Fruit fly (Drosophila melanogaster) whole organism, wandering third instar larva: ENCODE measurements around the gene Rac2.

Source experiments
- Abd-B ChIP-seq: fragments of >200 bp; optimal IDR thresholded peaks from 2 replicates; lab custom pipeline; 2017; ENCODE audit warnings: missing biosample characterization, missing genetic modification characterization
- CG9705 ChIP-seq: fragments of 200-800 bp; sonication (Bioruptor generic); optimal IDR thresholded peaks from 2 replicates; lab custom pipeline; 2018; ENCODE audit warnings: missing biosample characterization, mild to moderate bottlenecking, missing genetic modification characterization
- CrebA ChIP-seq: fragments of 200-800 bp; sonication (Bioruptor generic); optimal IDR thresholded peaks from 2 replicates; lab custom pipeline; 2016; ENCODE audit warnings: missing biosample characterization, mild to moderate bottlenecking, missing genetic modification characterization, borderline replicate concordance
- Dfd ChIP-seq: fragments of >200 bp; optimal IDR thresholded peaks from 2 replicates; lab custom pipeline; 2017; ENCODE audit warnings: missing biosample characterization, missing genetic modification characterization
- GATAd ChIP-seq: sonication (Bioruptor generic); optimal IDR thresholded peaks from 2 replicates; lab custom pipeline; 2016; ENCODE audit warnings: missing biosample characterization, missing genetic modification characterization
- HLH106 ChIP-seq: fragments of 200-800 bp; optimal IDR thresholded peaks from 3 replicates; lab custom pipeline; 2019; ENCODE audit warnings: missing biosample characterization, mild to moderate bottlenecking, missing genetic modification characterization, moderate library complexity
- Hnf4 ChIP-seq: fragments of 200-800 bp; sonication (Bioruptor generic); optimal IDR thresholded peaks from 2 replicates; lab custom pipeline; 2016; ENCODE audit warnings: missing biosample characterization, mild to moderate bottlenecking, missing genetic modification characterization
- Hr78 ChIP-seq: fragments of >200 bp; optimal IDR thresholded peaks from 2 replicates; lab custom pipeline; 2017; ENCODE audit warnings: missing biosample characterization, missing genetic modification characterization
- Mio ChIP-seq: sonication (Bioruptor generic); optimal IDR thresholded peaks from 2 replicates; lab custom pipeline; 2016; ENCODE audit warnings: missing biosample characterization, missing genetic modification characterization
- OdsH ChIP-seq: fragments of 200-800 bp; sonication (Bioruptor generic); optimal IDR thresholded peaks from 2 replicates; lab custom pipeline; 2016; ENCODE audit warnings: missing biosample characterization, mild to moderate bottlenecking, missing genetic modification characterization
- Rel ChIP-seq, 2 experiments: fragments of 200-800 bp; sonication (Bioruptor generic) in 1 of 2; optimal IDR thresholded peaks; 2 replicates in 1 of 2; 3 replicates in 1 of 2; lab custom pipeline; 2016 to 2019; ENCODE audit warnings: mild to moderate bottlenecking in 2 of 2, missing biosample characterization in 2 of 2, missing genetic modification characterization in 2 of 2, moderate library complexity in 1 of 2
- br ChIP-seq: fragments of 200-800 bp; sonication (Bioruptor generic); optimal IDR thresholded peaks from 2 replicates; lab custom pipeline; 2016; ENCODE audit warnings: missing biosample characterization, missing genetic modification characterization
- dl ChIP-seq, 2 experiments: fragments of 175-275, 200-275 bp in 1 of 2; fragments of 200-275 bp in 1 of 2; sonication (Bioruptor generic); optimal IDR thresholded peaks; lab custom pipeline; 2018; ENCODE audit warnings: mild to moderate bottlenecking in 2 of 2, missing biosample characterization in 2 of 2, missing genetic modification characterization in 2 of 2, moderate library complexity in 2 of 2; ENCODE audit not compliant: partially characterized antibody in 2 of 2, insufficient read depth in 1 of 2
- dmrt93B ChIP-seq: fragments of 200-800 bp; sonication (Bioruptor generic); optimal IDR thresholded peaks from 2 replicates; lab custom pipeline; 2018; ENCODE audit warnings: missing biosample characterization, mild to moderate bottlenecking, missing genetic modification characterization
- ey ChIP-seq: fragments of 200-800 bp; sonication (Bioruptor generic); optimal IDR thresholded peaks from 2 replicates; lab custom pipeline; 2016; ENCODE audit warnings: missing biosample characterization, missing genetic modification characterization
- foxo ChIP-seq, 2 experiments: fragments of 200-800 bp; sonication (Bioruptor generic); optimal IDR thresholded peaks; 2 replicates in 1 of 2; 3 replicates in 1 of 2; lab custom pipeline; 2016 to 2017; ENCODE audit warnings: missing biosample characterization in 2 of 2, missing genetic modification characterization in 2 of 2
- fru ChIP-seq: fragments of 200-800 bp; sonication (Bioruptor generic); optimal IDR thresholded peaks from 3 replicates; lab custom pipeline; 2016; ENCODE audit warnings: missing biosample characterization, mild to moderate bottlenecking, missing genetic modification characterization
- h ChIP-seq: fragments of 200-800 bp; sonication (Bioruptor generic); optimal IDR thresholded peaks from 3 replicates; lab custom pipeline; 2016; ENCODE audit warnings: missing biosample characterization, mild to moderate bottlenecking, missing genetic modification characterization
- jim ChIP-seq: fragments of 175-275, 200-325 bp; sonication (Bioruptor generic); optimal IDR thresholded peaks from 2 replicates; lab custom pipeline; 2016; ENCODE audit warnings: missing biosample characterization, mild to moderate bottlenecking, missing genetic modification characterization
- rgr ChIP-seq: fragments of 200-800 bp; sonication (Bioruptor generic); optimal IDR thresholded peaks from 3 replicates; lab custom pipeline; 2016; ENCODE audit warnings: missing biosample characterization, mild to moderate bottlenecking, missing genetic modification characterization
- sage ChIP-seq: fragments of 200-800 bp; sonication (Bioruptor generic); optimal IDR thresholded peaks from 2 replicates; lab custom pipeline; 2016; ENCODE audit warnings: missing biosample characterization, mild to moderate bottlenecking, missing genetic modification characterization
- tai ChIP-seq: sonication (Bioruptor generic); optimal IDR thresholded peaks from 2 replicates; lab custom pipeline; 2016; ENCODE audit warnings: missing biosample characterization, missing genetic modification characterization
- usp ChIP-seq: fragments of >200 bp; optimal IDR thresholded peaks from 2 replicates; lab custom pipeline; 2017; ENCODE audit warnings: missing biosample characterization, missing genetic modification characterization
- woc ChIP-seq: sonication (Bioruptor generic); optimal IDR thresholded peaks from 2 replicates; lab custom pipeline; 2016; ENCODE audit warnings: missing biosample characterization, mild to moderate bottlenecking, missing genetic modification characterization

Rac2 gene

dm6 chr3L:7390442-7390841 lies 44.5 kb downstream of the Rac2 start, which contains the start of gene CG8563:
Gene CG8563 (plus strand): TSS chr3L:7390742.
- TF ChIP-seq dmrt93B (GFP tag; lab: Kevin White, UChicago) (no peak), Abd-B (GFP tag; lab: Kevin White, UChicago) (no peak), Hnf4 (GFP tag; lab: Kevin White, UChicago) (no peak), CG9705 (GFP tag; lab: Kevin White, UChicago) (no peak), tai (GFP tag; lab: Kevin White, UChicago) (no peak), Dfd (GFP tag; lab: Kevin White, UChicago) (no peak), GATAd (GFP tag; lab: Kevin White, UChicago) (no peak), Hr78 (GFP tag; lab: Kevin White, UChicago) (no peak), h (GFP tag; lab: Kevin White, UChicago) (no peak), rgr (GFP tag; lab: Kevin White, UChicago) (no peak), br (GFP tag; lab: Kevin White, UChicago) (no peak), fru (GFP tag; lab: Kevin White, UChicago) (no peak), dl (GFP tag; optimal IDR thresholded peaks at IDR 0.05; lab: Kevin White, UChicago; ENCODE audit: insufficient read depth in 1 of 2, partially characterized antibody in 2 of 2) (no peak), Mio (GFP tag; lab: Kevin White, UChicago) (no peak), foxo (GFP tag; optimal IDR thresholded peaks at IDR 0.05; lab: Kevin White, UChicago) (no peak), CrebA (GFP tag; lab: Kevin White, UChicago) (no peak)

dm6 chr3L:7390004-7390403 lies 45.0 kb downstream of the Rac2 start:
- TF ChIP-seq fru (GFP tag; lab: Kevin White, UChicago): no peak
- TF ChIP-seq HLH106 (tag; lab: Kevin White, UChicago): no peak
- no peak for TF ChIP-seq ey
- no peak for TF ChIP-seq GATAd (GFP tag; lab: Kevin White, UChicago)
- no peak for TF ChIP-seq Rel (GFP tag; optimal IDR thresholded peaks at IDR 0.05; lab: Kevin White, UChicago)
- TF ChIP-seq Rel (tag; optimal IDR thresholded peaks at IDR 0.05; lab: Kevin White, UChicago): no peak

- TF ChIP-seq sage (GFP tag; lab: Kevin White, UChicago) (no peak), CG9705 (GFP tag; lab: Kevin White, UChicago) (no peak), woc (GFP tag; lab: Kevin White, UChicago) (no peak), jim (GFP tag; lab: Kevin White, UChicago) (no peak), fru (GFP tag; lab: Kevin White, UChicago) (no peak), OdsH (no peak), usp (GFP tag; lab: Kevin White, UChicago) (no peak), Hr78 (GFP tag; lab: Kevin White, UChicago) (no peak), Mio (GFP tag; lab: Kevin White, UChicago) (no peak), ey (no peak)
Observed at dm6 chr3L:7387814-7388213, 47.2 kb downstream of the Rac2 start, which contains the start of gene CG8564. Gene CG8564 (minus strand): TSS chr3L:7387914.
